Worm (Caenorhabditis elegans): ENCODE results near the gene wrt-2.

The wrt-2 gene

DNA sequence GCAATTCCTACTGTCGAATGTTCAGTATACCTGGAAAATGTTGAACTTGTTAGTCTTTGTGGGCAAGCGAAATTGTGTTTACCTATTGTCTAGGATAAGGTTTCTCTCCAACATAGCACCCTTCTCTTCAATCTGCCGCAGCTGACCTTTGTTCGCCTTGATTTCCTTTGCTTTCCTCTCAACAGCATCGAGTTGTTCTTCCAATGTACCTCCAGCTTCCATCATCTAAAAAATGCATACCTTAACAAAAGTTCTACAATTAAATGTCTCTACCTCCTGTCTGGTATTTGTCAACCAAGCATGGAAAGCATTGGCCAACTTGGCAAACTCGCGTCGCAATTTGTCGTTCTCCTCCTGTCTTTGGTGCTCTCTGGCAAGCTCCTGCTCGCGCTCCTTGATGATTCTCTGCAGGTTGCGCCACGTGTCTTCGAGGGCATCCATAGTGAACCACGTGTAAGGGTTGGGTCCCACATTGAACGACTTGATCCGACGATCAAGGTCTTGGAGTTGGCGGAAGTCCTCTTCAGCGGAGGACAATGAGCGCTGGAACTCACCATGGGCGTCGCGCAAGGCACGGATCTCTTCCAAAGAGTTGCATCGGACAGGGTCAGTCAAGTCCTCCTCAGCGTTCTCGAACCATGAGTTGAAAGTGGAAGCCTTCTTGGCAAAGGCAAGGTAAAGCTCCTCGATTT lies 24.6 kb upstream of the wrt-2 start:
- no peak for TF ChIP-seq nhr-77 (tag; optimal IDR thresholded peaks at IDR 0.05)
- TF ChIP-seq fos-1 (tag; optimal IDR thresholded peaks at IDR 0.05), result no peak
- TF ChIP-seq snpc-4 (tag; optimal IDR thresholded peaks at IDR 0.05), result no peak
- no peak for TF ChIP-seq nhr-76 (tag; optimal IDR thresholded peaks at IDR 0.05)
- no peak for TF ChIP-seq eor-1 (tag; optimal IDR thresholded peaks at IDR 0.05)
- TF ChIP-seq jun-1 (tag; optimal IDR thresholded peaks at IDR 0.05), result no peak
- TF ChIP-seq nhr-237 (tag; optimal IDR thresholded peaks at IDR 0.05), result no peak
- no peak for TF ChIP-seq lin-39 (tag; optimal IDR thresholded peaks at IDR 0.05)
- no peak for TF ChIP-seq ceh-28 (tag; optimal IDR thresholded peaks at IDR 0.05)
- no peak for TF ChIP-seq nhr-28 (tag; optimal IDR thresholded peaks at IDR 0.05)
- no peak for TF ChIP-seq ZK546.5 (tag; optimal IDR thresholded peaks at IDR 0.05)
- TF ChIP-seq ama-1 (optimal IDR thresholded peaks at IDR 0.05), result no peak
- TF ChIP-seq unc-39 (tag; optimal IDR thresholded peaks at IDR 0.05), result no peak
- no peak for TF ChIP-seq ceh-16 (tag; optimal IDR thresholded peaks at IDR 0.05)
- no peak for TF ChIP-seq elt-1 (tag; optimal IDR thresholded peaks at IDR 0.05)
- no peak for TF ChIP-seq ztf-11 (tag; optimal IDR thresholded peaks at IDR 0.05)
- no peak for TF ChIP-seq ceh-9 (tag; optimal IDR thresholded peaks at IDR 0.05)

ce11 chrX:3117204-3117603 lies 23.1 kb upstream of the wrt-2 start:
- TF ChIP-seq tbx-2 (tag; optimal IDR thresholded peaks at IDR 0.05), result peak; percentile 12
- peak; percentile 79 for TF ChIP-seq pqm-1 (tag; optimal IDR thresholded peaks at IDR 0.05)
- peak; percentile 90 for TF ChIP-seq elt-2 (tag; optimal IDR thresholded peaks at IDR 0.05)
- TF ChIP-seq pha-4 (tag; optimal IDR thresholded peaks at IDR 0.05), result peak; percentile 37
- no peak for TF ChIP-seq R02D3.7 (tag; optimal IDR thresholded peaks at IDR 0.05)
- peak; percentile 23 for TF ChIP-seq nhr-43 (tag; optimal IDR thresholded peaks at IDR 0.05; ENCODE audit: poor library complexity, severe bottlenecking)
- TF ChIP-seq ceh-82 (tag; optimal IDR thresholded peaks at IDR 0.05), result no peak
- TF ChIP-seq ceh-28 (tag; optimal IDR thresholded peaks at IDR 0.05), result peak; percentile 65

ce11 chrX:3116033-3116876 lies 22.1 kb upstream of the wrt-2 start, which contains the start of gene mai-1:
TSS of gene mai-1 (minus strand) at chrX:3116589.
- no peak for TF ChIP-seq skn-1 (tag; optimal IDR thresholded peaks at IDR 0.05)
- no peak for TF ChIP-seq eor-1 (tag; optimal IDR thresholded peaks at IDR 0.05)
- no peak for TF ChIP-seq nhr-76 (tag; optimal IDR thresholded peaks at IDR 0.05)
- TF ChIP-seq ama-1 (optimal IDR thresholded peaks at IDR 0.05), result peak; percentile 94
- no peak for TF ChIP-seq nhr-67 (tag; optimal IDR thresholded peaks at IDR 0.05)
- TF ChIP-seq ceh-28 (tag; optimal IDR thresholded peaks at IDR 0.05), result no peak
- TF ChIP-seq elt-3 (tag; optimal IDR thresholded peaks at IDR 0.05), result peak in 1 of 3 experiments; percentile 22
- no peak for TF ChIP-seq lin-15B (tag; optimal IDR thresholded peaks at IDR 0.05)
- TF ChIP-seq daf-12 (tag; optimal IDR thresholded peaks at IDR 0.05), result no peak
- TF ChIP-seq nfya-1 (tag; optimal IDR thresholded peaks at IDR 0.05; ENCODE audit: insufficient read depth), result peak; percentile 71
- TF ChIP-seq R02D3.7 (tag; optimal IDR thresholded peaks at IDR 0.05), result no peak
- TF ChIP-seq pqm-1 (tag; optimal IDR thresholded peaks at IDR 0.05), result no peak
- no peak for TF ChIP-seq mml-1 (tag; optimal IDR thresholded peaks at IDR 0.05)
- TF ChIP-seq ZK546.5 (tag; optimal IDR thresholded peaks at IDR 0.05), result no peak
- TF ChIP-seq snpc-4 (tag; optimal IDR thresholded peaks at IDR 0.05), result no peak
- no peak for TF ChIP-seq pha-4 (tag; optimal IDR thresholded peaks at IDR 0.05)
- no peak for TF ChIP-seq nhr-28 (tag; optimal IDR thresholded peaks at IDR 0.05)
- TF ChIP-seq fkh-10 (GFP tag; optimal IDR thresholded peaks at IDR 0.05), result peak; percentile 52
- TF ChIP-seq unc-39 (tag; optimal IDR thresholded peaks at IDR 0.05), result no peak
- TF ChIP-seq nhr-12 (tag; optimal IDR thresholded peaks at IDR 0.05), result no peak
- no peak for TF ChIP-seq mdl-1 (tag; optimal IDR thresholded peaks at IDR 0.05)
- peak; percentile 90 for TF ChIP-seq egl-5 (tag; optimal IDR thresholded peaks at IDR 0.05)
- TF ChIP-seq lsy-12 (tag; optimal IDR thresholded peaks at IDR 0.05), result no peak
- TF ChIP-seq nhr-77 (tag; optimal IDR thresholded peaks at IDR 0.05), result no peak
- TF ChIP-seq ceh-16 (tag; optimal IDR thresholded peaks at IDR 0.05), result no peak
- TF ChIP-seq nhr-43 (tag; optimal IDR thresholded peaks at IDR 0.05; ENCODE audit: poor library complexity, severe bottlenecking), result no peak
- no peak for TF ChIP-seq ztf-4 (tag; optimal IDR thresholded peaks at IDR 0.05)
- no peak for TF ChIP-seq ceh-82 (tag; optimal IDR thresholded peaks at IDR 0.05)
- no peak for TF ChIP-seq sea-2 (GFP tag; optimal IDR thresholded peaks at IDR 0.05)
- TF ChIP-seq ztf-11 (tag; optimal IDR thresholded peaks at IDR 0.05), result no peak
- no peak for TF ChIP-seq fos-1 (tag; optimal IDR thresholded peaks at IDR 0.05)
- peak; percentile 31 for TF ChIP-seq tbx-2 (tag; optimal IDR thresholded peaks at IDR 0.05)
- TF ChIP-seq nhr-11 (tag; optimal IDR thresholded peaks at IDR 0.05), result no peak
- no peak for TF ChIP-seq unc-62 (GFP tag; optimal IDR thresholded peaks at IDR 0.05)
- TF ChIP-seq fkh-2 (tag; optimal IDR thresholded peaks at IDR 0.05), result no peak
- no peak for TF ChIP-seq jun-1 (tag; optimal IDR thresholded peaks at IDR 0.05)
- TF ChIP-seq zag-1 (tag; optimal IDR thresholded peaks at IDR 0.05), result peak; percentile 43
- no peak for TF ChIP-seq egl-27 (tag; optimal IDR thresholded peaks at IDR 0.05)
- TF ChIP-seq nhr-237 (tag; optimal IDR thresholded peaks at IDR 0.05), result no peak
- TF ChIP-seq hmg-11 (tag; optimal IDR thresholded peaks at IDR 0.05), result peak; percentile 68
- TF ChIP-seq elt-1 (tag; optimal IDR thresholded peaks at IDR 0.05), result no peak
